Worm (Caenorhabditis elegans): ENCODE measurements around the gene C02F5.13.

Gene C02F5.13

ce11 chrIII:8202754-8203153, 44.4 kb upstream of the C02F5.13 start, which contains the start of gene snb-5:
Gene snb-5, plus strand, starts transcription at chrIII:8203054.
- TF ChIP-seq nhr-10 (tag; optimal IDR thresholded peaks at IDR 0.05) (no peak), lin-13 (GFP tag; optimal IDR thresholded peaks at IDR 0.05) (no peak), mab-5 (tag; optimal IDR thresholded peaks at IDR 0.05) (no peak), nhr-11 (tag; optimal IDR thresholded peaks at IDR 0.05) (no peak)

ce11 chrIII:8209775-8210174, 37.4 kb upstream of the C02F5.13 start, which contains the start of gene C30A5.10:
Gene C30A5.10, minus strand, starts transcription at chrIII:8209875.
- no peak for TF ChIP-seq mab-5 (tag; optimal IDR thresholded peaks at IDR 0.05)
- no peak for TF ChIP-seq unc-62 (GFP tag; optimal IDR thresholded peaks at IDR 0.05)
- no peak for TF ChIP-seq nhr-237 (tag; optimal IDR thresholded peaks at IDR 0.05)
- TF ChIP-seq lin-39 (tag; optimal IDR thresholded peaks at IDR 0.05) = no peak
- TF ChIP-seq ama-1 (optimal IDR thresholded peaks at IDR 0.05) = no peak
- no peak for TF ChIP-seq blmp-1 (tag; optimal IDR thresholded peaks at IDR 0.05; ENCODE audit: insufficient read depth)
- no peak for TF ChIP-seq elt-1 (tag; optimal IDR thresholded peaks at IDR 0.05)
- TF ChIP-seq C34F6.9 (tag; optimal IDR thresholded peaks at IDR 0.05) = no peak
- no peak for TF ChIP-seq sem-4 (tag; optimal IDR thresholded peaks at IDR 0.05)
- no peak for TF ChIP-seq nhr-129 (tag; optimal IDR thresholded peaks at IDR 0.05)
- TF ChIP-seq gmeb-1 (tag; optimal IDR thresholded peaks at IDR 0.05) = no peak
- no peak for TF ChIP-seq nhr-11 (tag; optimal IDR thresholded peaks at IDR 0.05)

ce11 chrIII:8211562-8211961, 35.6 kb upstream of the C02F5.13 start:
- TF ChIP-seq C34F6.9 (tag; optimal IDR thresholded peaks at IDR 0.05) (peak; percentile 17), mab-5 (tag; optimal IDR thresholded peaks at IDR 0.05) (no peak), unc-55 (GFP tag; optimal IDR thresholded peaks at IDR 0.05) (peak; percentile 49), nhr-129 (tag; optimal IDR thresholded peaks at IDR 0.05) (peak; percentile 14), lsy-2 (tag; optimal IDR thresholded peaks at IDR 0.05) (peak in 1 of 2 experiments; percentile 54)

DNA sequence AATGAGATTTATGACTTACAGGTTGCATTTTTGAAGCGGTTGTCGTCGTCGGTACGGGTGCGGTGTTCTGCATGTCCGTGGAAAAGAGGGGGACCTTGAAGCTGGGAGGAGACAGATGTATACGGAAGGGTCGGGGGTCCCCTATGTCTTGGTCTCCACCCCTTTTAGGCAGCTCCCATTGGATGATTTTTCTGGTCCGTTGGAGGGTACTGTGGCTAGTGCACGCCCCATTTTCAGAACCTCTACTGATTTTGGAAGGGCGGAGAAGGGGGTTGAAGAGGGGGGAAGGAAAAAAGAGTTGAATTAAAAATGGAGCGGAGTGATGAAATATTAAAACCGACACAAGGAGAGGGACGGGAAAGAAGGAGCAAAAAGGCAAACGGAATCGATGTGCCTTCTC, 30.9 kb upstream of the C02F5.13 start, which contains the start of gene unc-86:
Gene unc-86, minus strand, starts transcription at position 113 of the 400 bp plus-strand sequence.
- TF ChIP-seq blmp-1 (tag; optimal IDR thresholded peaks at IDR 0.05; ENCODE audit: insufficient read depth) = no peak
- no peak for TF ChIP-seq lin-11 (tag; optimal IDR thresholded peaks at IDR 0.05)
- TF ChIP-seq unc-55 (GFP tag; optimal IDR thresholded peaks at IDR 0.05) = peak; percentile 4
- TF ChIP-seq ama-1 (optimal IDR thresholded peaks at IDR 0.05) = no peak
- TF ChIP-seq unc-39 (tag; optimal IDR thresholded peaks at IDR 0.05) = no peak
- no peak for TF ChIP-seq mbf-1 (tag; optimal IDR thresholded peaks at IDR 0.05)
- TF ChIP-seq nhr-77 (tag; optimal IDR thresholded peaks at IDR 0.05) = no peak

- no peak for TF ChIP-seq sem-4 (tag; optimal IDR thresholded peaks at IDR 0.05)
- no peak for TF ChIP-seq ztf-4 (tag; optimal IDR thresholded peaks at IDR 0.05)
- no peak for TF ChIP-seq aly-2 (tag; optimal IDR thresholded peaks at IDR 0.05)
- TF ChIP-seq lsy-2 (tag; optimal IDR thresholded peaks at IDR 0.05) = no peak
- TF ChIP-seq alr-1 (tag; optimal IDR thresholded peaks at IDR 0.05) = no peak
- no peak for TF ChIP-seq ama-1 (optimal IDR thresholded peaks at IDR 0.05)
- TF ChIP-seq mab-5 (tag; optimal IDR thresholded peaks at IDR 0.05) = no peak
- no peak for TF ChIP-seq dmd-4 (tag; optimal IDR thresholded peaks at IDR 0.05)
- no peak for TF ChIP-seq snpc-4 (tag; optimal IDR thresholded peaks at IDR 0.05)
- TF ChIP-seq ZK546.5 (tag; optimal IDR thresholded peaks at IDR 0.05) = no peak
These were observed 29.2 kb upstream of the C02F5.13 start, which contains the start of gene C30A5.16 for ce11 chrIII:8217919-8218318. Gene C30A5.16, plus strand, starts transcription at chrIII:8218219.

- TF ChIP-seq F13H6.1 (tag; optimal IDR thresholded peaks at IDR 0.05) = no peak
- no peak for TF ChIP-seq unc-62 (GFP tag; optimal IDR thresholded peaks at IDR 0.05)
- no peak for TF ChIP-seq dmd-4 (tag; optimal IDR thresholded peaks at IDR 0.05)
- TF ChIP-seq sma-3 (GFP tag; optimal IDR thresholded peaks at IDR 0.05) = no peak
- no peak for TF ChIP-seq lsy-2 (tag; optimal IDR thresholded peaks at IDR 0.05)
- TF ChIP-seq blmp-1 (tag; optimal IDR thresholded peaks at IDR 0.05; ENCODE audit: insufficient read depth) = no peak
These were observed 27.1 kb upstream of the C02F5.13 start for ce11 chrIII:8220081-8220480.

DNA sequence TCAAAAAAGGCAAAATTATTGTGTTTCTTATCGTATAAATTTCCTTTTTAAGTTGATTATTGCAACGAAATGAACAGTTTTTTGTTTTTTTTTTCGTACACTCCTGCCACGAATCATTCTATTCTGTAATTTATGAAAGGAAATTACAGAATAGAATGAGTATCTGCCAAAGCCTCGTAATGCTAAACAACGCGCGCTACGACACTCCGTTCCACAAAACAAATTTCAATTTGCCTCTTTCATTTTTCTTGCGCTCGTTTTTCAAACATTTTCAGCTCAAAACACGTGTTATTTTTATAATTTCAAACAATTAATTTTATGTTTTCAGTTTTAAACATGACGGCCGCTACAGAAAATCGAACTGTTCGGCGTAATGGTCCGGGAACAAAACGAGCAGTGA, 22.4 kb upstream of the C02F5.13 start, which contains the start of gene mob-4:
Gene mob-4, plus strand, starts transcription at position 329 of the 400 bp plus-strand sequence.
- no peak for TF ChIP-seq nhr-25 (tag; optimal IDR thresholded peaks at IDR 0.05)
- TF ChIP-seq nhr-6 (tag; optimal IDR thresholded peaks at IDR 0.05) = no peak
- TF ChIP-seq ceh-16 (tag; optimal IDR thresholded peaks at IDR 0.05) = no peak
- no peak for TF ChIP-seq sma-3 (GFP tag; optimal IDR thresholded peaks at IDR 0.05)
- TF ChIP-seq lin-13 (GFP tag; optimal IDR thresholded peaks at IDR 0.05) = no peak
- no peak for TF ChIP-seq nhr-237 (tag; optimal IDR thresholded peaks at IDR 0.05)
- no peak for TF ChIP-seq egl-27 (tag; optimal IDR thresholded peaks at IDR 0.05)
- no peak for TF ChIP-seq dmd-4 (tag; optimal IDR thresholded peaks at IDR 0.05)
- TF ChIP-seq lin-11 (tag; optimal IDR thresholded peaks at IDR 0.05) = no peak
- no peak for TF ChIP-seq elt-3 (tag; optimal IDR thresholded peaks at IDR 0.05)
- peak; percentile 32 for TF ChIP-seq unc-55 (GFP tag; optimal IDR thresholded peaks at IDR 0.05)
- peak in 1 of 2 experiments; percentile 32 for TF ChIP-seq lsy-2 (tag; optimal IDR thresholded peaks at IDR 0.05)
- no peak for TF ChIP-seq crh-2 (tag; optimal IDR thresholded peaks at IDR 0.05)

Data from whole organism, L2 larva.